Fruit fly (Drosophila melanogaster) whole organism, embryonic: Measurements from ENCODE around the gene Rpt4.
A peak's percentile ranks its signal among the peaks of the same experiment; 100 is the strongest.

Experiments used
- CG10366 ChIP-seq: fragments of 200-800 bp; sonication (Bioruptor generic); IDR thresholded peaks from 2 replicates; pipeline ENCODE4 v1.3.6; 2022; ENCODE audit warnings: missing biosample characterization, missing genetic modification characterization
- CG12104 ChIP-seq: fragments of 200-800 bp; sonication (Bioruptor generic); optimal IDR thresholded peaks from 3 replicates; lab custom pipeline; 2016; ENCODE audit warnings: missing biosample characterization, missing genetic modification characterization
- CG13424 ChIP-seq: fragments of 200-800 bp; sonication (Bioruptor generic); optimal IDR thresholded peaks from 2 replicates; lab custom pipeline; 2019; ENCODE audit warnings: missing biosample characterization, mild to moderate bottlenecking, missing genetic modification characterization, moderate library complexity
- CG13775 ChIP-seq: fragments of 200-800 bp; sonication (Bioruptor generic); optimal IDR thresholded peaks from 3 replicates; lab custom pipeline; 2017; ENCODE audit warnings: missing biosample characterization, mild to moderate bottlenecking, missing genetic modification characterization
- CG17328 ChIP-seq: fragments of 200-800 bp; sonication (Bioruptor generic); IDR thresholded peaks from 2 replicates; pipeline ENCODE4 v1.3.6; 2022; ENCODE audit warnings: missing biosample characterization, missing genetic modification characterization
- CG17612 ChIP-seq: fragments of 200-800 bp; sonication (Bioruptor generic); IDR thresholded peaks from 2 replicates; pipeline ENCODE4 v1.3.6; 2022; ENCODE audit warnings: missing biosample characterization, missing genetic modification characterization
- CG18011 ChIP-seq: fragments of 200-800 bp; sonication (Bioruptor generic); optimal IDR thresholded peaks from 2 replicates; lab custom pipeline; 2017; ENCODE audit warnings: missing biosample characterization, missing genetic modification characterization, mild to moderate bottlenecking, moderate library complexity, missing genotype
- CG18476 ChIP-seq: fragments of 200-800 bp; sonication (Bioruptor generic); optimal IDR thresholded peaks from 2 replicates; lab custom pipeline; 2016; ENCODE audit warnings: missing biosample characterization, mild to moderate bottlenecking, missing genetic modification characterization
- CG2678 ChIP-seq: fragments of 200-800 bp; sonication (Bioruptor generic); optimal IDR thresholded peaks from 3 replicates; lab custom pipeline; 2019; ENCODE audit warnings: missing biosample characterization, mild to moderate bottlenecking, missing genetic modification characterization, moderate library complexity
- CG30020 ChIP-seq: fragments of 200-800 bp; optimal IDR thresholded peaks from 2 replicates; lab custom pipeline; 2019; ENCODE audit warnings: missing biosample characterization, mild to moderate bottlenecking, missing genetic modification characterization, moderate library complexity
- CG32767 ChIP-seq: fragments of 200-800 bp; sonication (Bioruptor generic); IDR thresholded peaks from 2 replicates; pipeline ENCODE4 v1.3.6; 2022; ENCODE audit warnings: missing biosample characterization, missing genetic modification characterization
- CG33213 ChIP-seq: fragments of 200-800 bp; sonication (Bioruptor generic); optimal IDR thresholded peaks from 3 replicates; lab custom pipeline; 2016; ENCODE audit warnings: missing biosample characterization, missing genetic modification characterization
- CG3847 ChIP-seq: fragments of 200-800 bp; sonication (Bioruptor generic); IDR thresholded peaks from 2 replicates; pipeline ENCODE4 v1.3.6; 2022; ENCODE audit warnings: missing biosample characterization, missing genetic modification characterization
- CG6254 ChIP-seq: fragments of 200-800 bp; sonication (Bioruptor generic); optimal IDR thresholded peaks from 3 replicates; lab custom pipeline; 2017; ENCODE audit warnings: mild to moderate bottlenecking, missing biosample characterization, missing genetic modification reagents, missing genetic modification characterization
- CG6272 ChIP-seq: fragments of 200-800 bp; sonication (Bioruptor generic); IDR thresholded peaks from 2 replicates; pipeline ENCODE4 v1.3.6; 2022; ENCODE audit warnings: missing biosample characterization, missing genetic modification characterization
- CG8281 ChIP-seq: fragments of 200-800 bp; sonication (Bioruptor generic); optimal IDR thresholded peaks from 2 replicates; lab custom pipeline; 2018; ENCODE audit warnings: missing biosample characterization, mild to moderate bottlenecking, missing genetic modification characterization, moderate library complexity
- CG8290 ChIP-seq, 3 experiments: fragments of 200-800 bp; sonication (Bioruptor generic); optimal IDR thresholded peaks; 2 replicates each; lab custom pipeline; 2016 to 2019; ENCODE audit warnings: missing biosample characterization in 3 of 3, missing genetic modification characterization in 3 of 3, mild to moderate bottlenecking in 2 of 3, moderate library complexity in 1 of 3
- CG8359 ChIP-seq: fragments of 200-800 bp; sonication (Bioruptor generic); optimal IDR thresholded peaks from 2 replicates; lab custom pipeline; 2017; ENCODE audit warnings: missing biosample characterization, mild to moderate bottlenecking, missing genetic modification characterization, borderline replicate concordance
- CG8944 ChIP-seq: fragments of 200-800 bp; sonication (Bioruptor generic); optimal IDR thresholded peaks from 3 replicates; lab custom pipeline; 2016; ENCODE audit warnings: missing biosample characterization, missing genetic modification characterization
- CG9437 ChIP-seq: fragments of 200-800 bp; sonication (Bioruptor generic); optimal IDR thresholded peaks from 2 replicates; lab custom pipeline; 2018; ENCODE audit warnings: missing biosample characterization, mild to moderate bottlenecking, missing genetic modification characterization
- CG9797 ChIP-seq: fragments of 200-800 bp; sonication (Bioruptor generic); optimal IDR thresholded peaks from 3 replicates; lab custom pipeline; 2018; ENCODE audit warnings: missing biosample characterization, mild to moderate bottlenecking, missing genetic modification characterization
- CG9817 ChIP-seq: fragments of 200-800 bp; sonication (Bioruptor generic); optimal IDR thresholded peaks from 2 replicates; lab custom pipeline; 2018; ENCODE audit warnings: missing biosample characterization, mild to moderate bottlenecking, missing genetic modification characterization, moderate library complexity
- CG9876 ChIP-seq: fragments of 200-800 bp; sonication (Bioruptor generic); optimal IDR thresholded peaks from 2 replicates; lab custom pipeline; 2016; ENCODE audit warnings: missing biosample characterization, missing genetic modification characterization
- D19B ChIP-seq: fragments of 200-800 bp; sonication (Bioruptor generic); optimal IDR thresholded peaks from 2 replicates; lab custom pipeline; 2017; ENCODE audit warnings: missing biosample characterization, mild to moderate bottlenecking, missing genetic modification characterization
- Doc2 ChIP-seq: fragments of 200-800 bp; sonication (Bioruptor generic); IDR thresholded peaks from 2 replicates; pipeline ENCODE4 v1.3.6; 2022; ENCODE audit warnings: missing biosample characterization, missing genetic modification characterization
- Dref ChIP-seq: fragments of 200-800 bp; sonication (Bioruptor generic); IDR thresholded peaks from 2 replicates; pipeline ENCODE4 v1.3.6; 2022; ENCODE audit warnings: missing biosample characterization, missing genetic modification characterization
- Ets65A ChIP-seq: fragments of 200-800 bp; sonication (Bioruptor generic); peaks from one replicate; lab custom pipeline; 2016; ENCODE audit warnings: missing biosample characterization, missing genetic modification characterization
- Ets97D ChIP-seq: fragments of 200-800 bp; sonication (Bioruptor generic); optimal IDR thresholded peaks from 3 replicates; lab custom pipeline; 2016; ENCODE audit warnings: missing biosample characterization, missing genetic modification characterization
- HLH3B ChIP-seq: fragments of 200-800 bp; sonication (Bioruptor generic); IDR thresholded peaks from 2 replicates; pipeline ENCODE4 v1.3.6; 2022; ENCODE audit warnings: missing biosample characterization, missing genetic modification characterization
- Nf-YC ChIP-seq: fragments of 200-800 bp; optimal IDR thresholded peaks from 3 replicates; lab custom pipeline; 2019; ENCODE audit warnings: missing biosample characterization, mild to moderate bottlenecking, missing genetic modification characterization, moderate library complexity
- Optix ChIP-seq: fragments of 200-800 bp; sonication (Bioruptor generic); IDR thresholded peaks from 3 replicates; pipeline ENCODE4 v1.3.6; 2022; ENCODE audit warnings: missing biosample characterization, missing genetic modification characterization
- Poxn ChIP-seq: fragments of 200-800 bp; sonication (Bioruptor generic); IDR thresholded peaks from 2 replicates; pipeline ENCODE4 v1.3.6; 2022; ENCODE audit warnings: missing biosample characterization, missing genetic modification characterization
- Ptx1 ChIP-seq: fragments of 200-800 bp; sonication (Bioruptor generic); IDR thresholded peaks from 2 replicates; pipeline ENCODE4 v1.3.6; 2022; ENCODE audit warnings: missing biosample characterization, missing genetic modification characterization
- Rfx ChIP-seq: fragments of 200-800 bp; sonication (Bioruptor generic); IDR thresholded peaks from 2 replicates; pipeline ENCODE4 v1.3.6; 2022; ENCODE audit warnings: missing biosample characterization, missing genetic modification characterization
- ara ChIP-seq: fragments of 200-800 bp; sonication (Bioruptor generic); IDR thresholded peaks from 2 replicates; pipeline ENCODE4 v1.3.6; 2022; ENCODE audit warnings: missing biosample characterization, missing genetic modification characterization
- bigmax ChIP-seq: fragments of 200-800 bp; sonication (Bioruptor generic); optimal IDR thresholded peaks from 2 replicates; lab custom pipeline; 2018; ENCODE audit warnings: missing biosample characterization, mild to moderate bottlenecking, missing genetic modification characterization
- disco-r ChIP-seq: fragments of 200-800 bp; sonication (Bioruptor generic); optimal IDR thresholded peaks from 2 replicates; lab custom pipeline; 2016; ENCODE audit warnings: missing biosample characterization, missing genetic modification characterization
- dm ChIP-seq: fragments of 200-800 bp; sonication (Bioruptor generic); optimal IDR thresholded peaks from 3 replicates; lab custom pipeline; 2016; ENCODE audit warnings: missing biosample characterization, missing genetic modification characterization
- dmrt99B ChIP-seq: fragments of 200-800 bp; sonication (Bioruptor generic); optimal IDR thresholded peaks from 2 replicates; lab custom pipeline; 2018; ENCODE audit warnings: missing biosample characterization, mild to moderate bottlenecking, missing genetic modification characterization, moderate library complexity
- dysf ChIP-seq: fragments of 200-800 bp; sonication (Bioruptor generic); IDR thresholded peaks from 3 replicates; pipeline ENCODE4 v1.3.6; 2022; ENCODE audit warnings: missing biosample characterization, missing genetic modification characterization
- ems ChIP-seq: fragments of 200-800 bp; sonication (Bioruptor generic); optimal IDR thresholded peaks from 3 replicates; lab custom pipeline; 2016; ENCODE audit warnings: missing biosample characterization, missing genetic modification characterization
- gcm ChIP-seq: fragments of 200-800 bp; sonication (Bioruptor generic); optimal IDR thresholded peaks from 2 replicates; lab custom pipeline; 2019; ENCODE audit warnings: missing biosample characterization, mild to moderate bottlenecking, missing genetic modification characterization, moderate library complexity
- jigr1 ChIP-seq: fragments of 200-800 bp; sonication (Bioruptor generic); IDR thresholded peaks from 3 replicates; pipeline ENCODE4 v1.3.6; 2022; ENCODE audit warnings: missing biosample characterization, missing genetic modification characterization
- scrt ChIP-seq: fragments of 200-800 bp; sonication (Bioruptor generic); optimal IDR thresholded peaks from 2 replicates; lab custom pipeline; 2018; ENCODE audit warnings: missing biosample characterization, mild to moderate bottlenecking, missing genetic modification characterization, moderate library complexity
- slou ChIP-seq: fragments of 200-800 bp; sonication (Bioruptor generic); optimal IDR thresholded peaks from 3 replicates; lab custom pipeline; 2016; ENCODE audit warnings: missing biosample characterization, missing genetic modification characterization
- sob ChIP-seq: fragments of 200-800 bp; sonication (Bioruptor generic); IDR thresholded peaks from 2 replicates; pipeline ENCODE4 v1.3.6; 2022; ENCODE audit warnings: missing biosample characterization, missing genetic modification characterization
- trem ChIP-seq: fragments of 200-800 bp; optimal IDR thresholded peaks from 3 replicates; lab custom pipeline; 2019; ENCODE audit warnings: missing biosample characterization, mild to moderate bottlenecking, missing genetic modification characterization, moderate library complexity
- ttk ChIP-seq: fragments of 200-800 bp; sonication (Bioruptor generic); IDR thresholded peaks from 2 replicates; pipeline ENCODE4 v2.1.2; 2022; ENCODE audit warnings: missing biosample characterization, missing genetic modification characterization
- tup ChIP-seq: fragments of 200-800 bp; sonication (Bioruptor generic); optimal IDR thresholded peaks from 2 replicates; lab custom pipeline; 2016; ENCODE audit warnings: missing biosample characterization, mild to moderate bottlenecking, missing genetic modification characterization, moderate library complexity
- unpg ChIP-seq: fragments of 200-800 bp; sonication (Bioruptor generic); optimal IDR thresholded peaks from 3 replicates; lab custom pipeline; 2018; ENCODE audit warnings: missing biosample characterization, mild to moderate bottlenecking, missing genetic modification characterization, moderate library complexity

Gene Rpt4

DNA sequence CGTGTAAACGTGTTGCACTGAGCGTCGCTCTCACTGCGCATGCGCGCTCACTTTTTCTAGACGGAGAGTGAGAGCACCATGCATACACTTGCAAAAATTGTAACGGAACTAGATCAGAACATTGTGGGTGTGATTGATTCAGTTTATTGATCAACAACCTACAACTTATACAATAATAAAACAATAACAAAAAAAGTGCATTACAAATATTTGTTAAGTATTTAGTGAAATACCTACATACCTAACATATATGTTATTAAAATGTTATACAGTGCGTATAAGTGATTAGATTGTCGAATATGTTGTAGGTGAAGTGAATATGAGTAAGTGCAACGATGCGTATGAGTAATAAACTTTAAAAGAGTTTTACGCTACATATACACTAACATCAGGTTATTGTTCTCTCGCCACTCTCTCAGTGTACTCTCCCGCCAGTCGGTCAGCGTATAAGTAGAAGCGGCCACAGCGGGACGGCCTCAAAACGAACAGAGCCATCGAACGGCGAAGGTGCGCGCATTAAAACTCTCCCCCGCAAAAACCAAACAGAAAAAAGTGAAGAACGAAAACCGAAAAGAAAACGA lies 39.4 kb upstream of the Rpt4 start, which contains the start of gene CG42240 (continued):
- no peak for TF ChIP-seq CG17612 (GFP tag; lab: Robert Waterston, UW)
- peak; percentile 71 for TF ChIP-seq trem
- TF ChIP-seq CG13775 (GFP tag; lab: Kevin White, UChicago) = peak; percentile 88
- no peak for TF ChIP-seq Poxn (GFP tag; lab: Robert Waterston, UW)
- peak; percentile 24 for TF ChIP-seq CG9797 (GFP tag; lab: Kevin White, UChicago)
- peak; percentile 48; the same call in 1 of the 2 replicates for TF ChIP-seq CG6272 (GFP tag; lab: Robert Waterston, UW)
- TF ChIP-seq CG18011 = peak; percentile 74
- peak; percentile 88 for TF ChIP-seq ems
- peak; percentile 77 for TF ChIP-seq ttk (GFP tag; lab: Robert Waterston, UW)
- TF ChIP-seq CG2678 (tag; lab: Kevin White, UChicago) = peak; percentile 96
- peak; percentile 29 for TF ChIP-seq CG8290 (GFP tag; optimal IDR thresholded peaks at IDR 0.05; lab: Kevin White, UChicago)
- peak; percentile 72 to 81 for TF ChIP-seq CG8290 (tag; optimal IDR thresholded peaks at IDR 0.05; lab: Kevin White, UChicago)
- TF ChIP-seq CG32767 (GFP tag; lab: Robert Waterston, UW) = peak; percentile 76
- peak; percentile 91 for TF ChIP-seq CG12104 (GFP tag; lab: Kevin White, UChicago)
- peak; percentile 71 for TF ChIP-seq CG30020 (tag; lab: Kevin White, UChicago)
- TF ChIP-seq CG6254 (GFP tag; lab: Kevin White, UChicago) = peak; percentile 87
- TF ChIP-seq CG8281 = peak; percentile 76
- no peak for TF ChIP-seq bigmax
- TF ChIP-seq Rfx (GFP tag; lab: Robert Waterston, UW) = peak; percentile 78
- peak; percentile 37 for TF ChIP-seq CG33213 (GFP tag; lab: Kevin White, UChicago)
- TF ChIP-seq Optix (GFP tag; lab: Robert Waterston, UW) = no peak
- TF ChIP-seq CG10366 (GFP tag; lab: Robert Waterston, UW) = peak; percentile 71
- TF ChIP-seq HLH3B (GFP tag; lab: Robert Waterston, UW) = peak; percentile 83
- peak; percentile 88 for TF ChIP-seq Ptx1 (GFP tag; lab: Robert Waterston, UW)
- peak; percentile 39 for TF ChIP-seq CG8944
- peak; percentile 73 for TF ChIP-seq sob (GFP tag; lab: Robert Waterston, UW)
- peak; percentile 85 for TF ChIP-seq unpg (GFP tag; lab: Kevin White, UChicago)
- peak; percentile 51 for TF ChIP-seq Ets97D (GFP tag; lab: Kevin White, UChicago)
- TF ChIP-seq CG3847 = peak; percentile 72
- TF ChIP-seq CG18476 (GFP tag; lab: Kevin White, UChicago) = peak; percentile 87
- TF ChIP-seq tup (GFP tag; lab: Kevin White, UChicago) = peak; percentile 58
- TF ChIP-seq CG9437 (GFP tag; lab: Kevin White, UChicago) = peak; percentile 93
- TF ChIP-seq Dref (GFP tag; lab: Robert Waterston, UW) = no peak
- peak; percentile 92 for TF ChIP-seq Ets65A (GFP tag; lab: Kevin White, UChicago)
- peak; percentile 61 for TF ChIP-seq disco-r
- peak; percentile 83 for TF ChIP-seq scrt (GFP tag; lab: Kevin White, UChicago)
- peak; percentile 87 for TF ChIP-seq Nf-YC (tag; lab: Kevin White, UChicago)
- peak; percentile 51; the same call in 1 of the 2 replicates for TF ChIP-seq CG17328 (GFP tag; lab: Robert Waterston, UW)
- peak; percentile 96 for TF ChIP-seq dmrt99B (tag; lab: Kevin White, UChicago)
- TF ChIP-seq D19B (GFP tag; lab: Kevin White, UChicago) = peak; percentile 77
- TF ChIP-seq dm (GFP tag; lab: Kevin White, UChicago) = peak; percentile 50
- peak; percentile 95 for TF ChIP-seq CG13424
- TF ChIP-seq CG9876 (GFP tag; lab: Kevin White, UChicago) = peak; percentile 13
- TF ChIP-seq dysf = peak; percentile 93
- TF ChIP-seq CG8359 (GFP tag; lab: Kevin White, UChicago) = peak; percentile 69
- TF ChIP-seq ara (GFP tag; lab: Robert Waterston, UW) = peak; percentile 54; the same call in 1 of the 2 replicates
- TF ChIP-seq Doc2 (GFP tag; lab: Robert Waterston, UW) = no peak
- peak; percentile 82 for TF ChIP-seq CG9817
- TF ChIP-seq jigr1 = peak; percentile 67; the same call in 2 of the 3 replicates
- TF ChIP-seq gcm (GFP tag; lab: Kevin White, UChicago) = peak; percentile 91
- TF ChIP-seq slou (GFP tag; lab: Kevin White, UChicago) = peak; percentile 61
